Worm (Caenorhabditis elegans) whole organism, midembryonic: Measurements from ENCODE around the gene fbxb-11.

Experiments
- T22C8.4 ChIP-seq: fragments of 200-800 bp; sonication (Bioruptor generic); IDR thresholded peaks from 2 replicates; pipeline ENCODE4 v1.3.6; 2022; ENCODE audit warnings: missing genetic modification characterization, missing compliant biosample characterization
- cog-1 ChIP-seq: sonication (generic microtip); optimal IDR thresholded peaks from 2 replicates; lab custom pipeline; 2016; ENCODE audit warnings: missing genetic modification characterization, missing compliant biosample characterization
- flt-1 ChIP-seq: fragments of 200-800 bp; sonication (Bioruptor generic); IDR thresholded peaks from 2 replicates; pipeline ENCODE4 v1.3.6; 2022; ENCODE audit warnings: missing genetic modification characterization, missing compliant biosample characterization
- klf-2 ChIP-seq: fragments of 200-800 bp; sonication (Bioruptor generic); conservative IDR thresholded peaks from 2 replicates; pipeline ENCODE4 v1.3.6; 2022; ENCODE audit warnings: missing genetic modification reagents, missing genetic modification characterization, missing compliant biosample characterization
- med-1 ChIP-seq: sonication (generic microtip); optimal IDR thresholded peaks from 2 replicates; lab custom pipeline; 2017; ENCODE audit warnings: missing genetic modification characterization, mild to moderate bottlenecking, missing compliant biosample characterization, antibody characterized with exemption, missing genetic modification reagents; ENCODE audit not compliant: insufficient read depth
- ref-1 ChIP-seq: fragments of 200-800 bp; sonication (Bioruptor generic); conservative IDR thresholded peaks from 2 replicates; pipeline ENCODE4 v1.3.6; 2022; ENCODE audit warnings: missing genetic modification reagents, missing genetic modification characterization, missing compliant biosample characterization
- tab-1 ChIP-seq: fragments of 200-800 bp; sonication (Bioruptor generic); IDR thresholded peaks from 2 replicates; pipeline ENCODE4 v1.3.6; 2022; ENCODE audit warnings: missing genetic modification characterization, missing compliant biosample characterization
- ztf-23 ChIP-seq: fragments of 200-800 bp; sonication (Bioruptor generic); IDR thresholded peaks from 2 replicates; pipeline ENCODE4 v1.3.6; 2022; ENCODE audit warnings: missing genetic modification reagents, missing genetic modification characterization, missing compliant biosample characterization
- ztf-29 ChIP-seq: fragments of 200-800 bp; sonication (Bioruptor generic); IDR thresholded peaks from 2 replicates; pipeline ENCODE4 v1.3.6; 2022; ENCODE audit warnings: missing genetic modification reagents, missing genetic modification characterization, missing compliant biosample characterization

fbxb-11 gene

DNA sequence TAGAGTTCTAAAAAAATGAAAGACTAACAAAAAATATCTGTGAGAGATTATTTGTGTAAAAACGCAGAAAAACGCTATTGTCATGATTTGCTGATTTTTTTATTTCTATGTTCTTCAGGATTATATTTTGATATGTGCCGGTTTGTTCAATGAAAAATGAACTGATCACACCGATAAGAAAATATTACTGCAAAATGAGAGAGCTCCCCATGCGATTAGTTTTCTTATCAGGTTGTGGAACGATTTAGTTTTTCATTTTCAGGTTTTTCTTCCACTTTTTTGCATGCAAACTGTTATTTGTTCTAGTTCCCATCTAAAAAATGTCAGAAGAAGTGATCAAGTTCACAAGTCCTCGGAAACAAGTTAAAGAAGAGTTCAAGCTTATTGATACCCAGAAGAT lies 3.8 kb downstream of the fbxb-11 start, which contains the start of gene btb-9:
Gene btb-9 (plus strand): TSS at position 254 of the 400 bp plus-strand sequence.
- TF ChIP-seq ztf-23 (GFP tag; lab: Robert Waterston, UW) (no peak), T22C8.4 (GFP tag; lab: Robert Waterston, UW) (no peak), flt-1 (no peak), ztf-29 (GFP tag; lab: Robert Waterston, UW) (no peak), klf-2 (no peak), med-1 (GFP tag; lab: Kevin White, UChicago) (no peak), tab-1 (no peak), ref-1 (no peak), cog-1 (no peak)

DNA sequence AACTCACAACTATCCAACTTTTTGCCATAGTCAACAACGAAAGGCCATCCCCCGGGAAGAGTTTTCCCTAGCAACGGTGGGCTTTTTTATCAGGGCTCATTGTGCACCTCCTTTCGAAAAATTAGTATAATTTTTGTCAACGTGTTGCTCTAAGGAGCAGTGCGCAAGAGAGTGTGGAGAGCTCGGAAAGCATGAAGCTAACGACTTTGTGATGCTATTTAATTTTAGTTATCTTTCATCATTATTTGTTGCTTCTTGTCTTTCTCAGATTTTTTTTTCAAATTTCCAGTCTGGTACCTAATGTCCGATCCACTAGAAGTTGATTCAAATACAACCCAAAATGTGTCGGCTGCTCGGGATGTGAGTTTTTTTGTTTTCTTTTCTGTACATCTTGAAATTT lies 5.7 kb downstream of the fbxb-11 start, which contains the start of gene ceh-81:
Gene ceh-81 (plus strand): TSS at position 301 of the 400 bp plus-strand sequence.
- TF ChIP-seq tab-1 = no peak

DNA sequence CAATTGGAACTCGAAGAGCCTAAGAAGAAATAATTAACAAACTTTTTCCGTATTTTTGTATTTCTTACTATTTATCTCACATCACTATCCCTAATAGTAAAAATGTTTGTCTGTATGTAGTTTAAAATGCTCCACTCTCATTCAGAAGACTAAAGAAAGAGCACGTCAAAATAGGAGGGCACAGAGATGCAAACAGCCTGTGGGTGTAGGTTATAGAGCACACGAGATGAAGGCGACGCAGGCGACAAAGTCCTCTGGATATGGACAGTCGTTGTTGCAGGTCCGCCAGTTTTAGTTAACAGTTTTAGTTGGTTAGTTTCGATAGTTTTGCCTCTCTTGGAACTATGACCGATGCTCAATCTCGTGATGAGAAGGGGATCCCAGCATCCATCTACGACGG lies 7.5 kb downstream of the fbxb-11 start, which contains the start of gene ceh-82:
Gene ceh-82 (plus strand): TSS at position 301 of the 400 bp plus-strand sequence.
- TF ChIP-seq ztf-23 (GFP tag; lab: Robert Waterston, UW) = no peak

DNA sequence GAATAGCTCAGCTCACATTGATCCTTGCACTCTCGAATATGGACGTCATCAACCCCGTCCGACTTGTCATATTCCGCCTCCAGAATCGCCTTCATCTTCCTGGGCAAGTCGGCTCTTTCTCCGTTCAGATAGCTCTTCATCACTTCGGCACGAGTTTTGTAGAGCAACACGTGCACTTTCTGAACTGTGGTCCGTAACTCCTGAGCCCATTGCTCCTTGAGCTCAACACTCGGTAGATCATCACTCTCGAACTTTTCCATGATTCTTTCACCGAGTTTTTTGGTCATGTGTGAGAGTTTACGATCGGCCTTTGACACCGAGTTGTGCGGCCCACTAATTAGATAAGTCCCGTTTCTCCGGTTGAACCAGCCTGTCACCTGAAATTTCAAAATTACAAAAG lies 10.7 kb downstream of the fbxb-11 start:
- TF ChIP-seq cog-1 (no peak), klf-2 (no peak), med-1 (GFP tag; lab: Kevin White, UChicago) (no peak), T22C8.4 (GFP tag; lab: Robert Waterston, UW) (no peak), flt-1 (no peak), ztf-29 (GFP tag; lab: Robert Waterston, UW) (no peak), ztf-23 (GFP tag; lab: Robert Waterston, UW) (no peak), tab-1 (no peak), ref-1 (no peak)

DNA sequence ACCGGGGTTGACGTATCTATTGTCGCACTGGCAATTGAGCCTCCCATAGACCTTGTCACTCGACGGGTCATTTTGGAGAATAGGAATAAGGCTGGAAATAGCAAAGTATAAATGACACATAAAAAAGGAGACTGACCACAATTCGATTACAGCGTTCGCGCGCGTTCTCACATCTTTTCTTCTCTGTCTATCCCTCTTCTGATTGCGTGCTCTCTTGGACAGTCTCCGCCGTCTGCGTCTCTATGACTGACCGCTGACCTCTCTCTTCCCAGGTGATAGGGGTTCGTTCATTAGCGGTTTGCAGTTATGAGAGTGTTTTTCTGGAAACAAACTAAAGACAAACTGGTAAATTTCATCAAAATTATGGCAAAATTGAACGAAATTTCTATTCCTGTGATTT lies 11.9 kb downstream of the fbxb-11 start, which contains the start of gene ceh-83:
Gene ceh-83 (minus strand): TSS at position 181 of the 400 bp plus-strand sequence.
- TF ChIP-seq ztf-23 (GFP tag; lab: Robert Waterston, UW) (no peak), T22C8.4 (GFP tag; lab: Robert Waterston, UW) (no peak), tab-1 (no peak), ref-1 (no peak), flt-1 (no peak), cog-1 (no peak), ztf-29 (GFP tag; lab: Robert Waterston, UW) (no peak), med-1 (GFP tag; lab: Kevin White, UChicago) (no peak), klf-2 (no peak)

DNA sequence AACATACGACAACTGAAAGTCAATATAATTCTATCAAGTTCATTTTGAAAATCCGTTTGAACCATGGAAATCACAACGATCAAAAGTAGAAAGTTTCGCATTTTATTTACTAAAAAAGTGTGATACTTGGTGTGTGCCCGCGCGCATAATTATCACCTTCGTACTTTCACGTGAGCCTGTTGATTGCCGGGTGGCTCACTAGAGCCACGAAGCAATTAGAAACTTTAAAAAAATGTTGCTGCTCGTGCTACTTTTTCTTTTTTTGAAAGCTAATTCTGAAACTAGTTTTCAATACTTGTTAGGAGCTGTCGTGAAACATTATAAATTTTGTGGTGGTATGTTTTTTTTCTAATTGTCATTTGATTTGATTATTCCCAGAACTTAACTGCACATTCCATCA lies 14.4 kb downstream of the fbxb-11 start, which contains the start of the genes irld-9 and irld-33:
Gene irld-9 (minus strand): TSS at position 101 of the 400 bp plus-strand sequence.
Gene irld-33 (plus strand): TSS at position 209 of the 400 bp plus-strand sequence.
- TF ChIP-seq ztf-23 (GFP tag; lab: Robert Waterston, UW) = no peak
- TF ChIP-seq med-1 (GFP tag; lab: Kevin White, UChicago) = no peak
- no peak for TF ChIP-seq cog-1
- no peak for TF ChIP-seq tab-1
- no peak for TF ChIP-seq ztf-29 (GFP tag; lab: Robert Waterston, UW)

DNA sequence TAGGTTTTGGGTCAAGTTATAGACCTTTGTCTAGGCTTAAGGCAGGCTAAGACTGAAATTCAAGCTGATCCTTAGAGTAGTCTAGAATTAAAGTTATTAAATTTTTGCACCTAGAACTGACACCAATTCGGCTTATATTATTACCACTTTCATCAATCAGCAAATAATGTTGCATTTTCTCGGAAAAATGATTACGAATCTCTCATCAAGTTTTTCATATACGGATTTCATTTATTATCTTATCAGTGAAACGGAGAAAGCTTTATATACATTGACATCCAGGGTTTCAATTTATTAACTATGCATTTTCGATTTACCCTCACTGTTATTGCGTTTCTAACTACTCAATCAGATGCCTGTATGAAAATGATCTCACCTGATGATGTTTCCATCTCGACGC lies 16.8 kb downstream of the fbxb-11 start, which contains the start of gene K07G6.1:
Gene K07G6.1 (plus strand): TSS at position 301 of the 400 bp plus-strand sequence.
- TF ChIP-seq T22C8.4 (GFP tag; lab: Robert Waterston, UW) (no peak), tab-1 (no peak), klf-2 (no peak), flt-1 (no peak), med-1 (GFP tag; lab: Kevin White, UChicago) (no peak), ztf-29 (GFP tag; lab: Robert Waterston, UW) (no peak), ref-1 (no peak), cog-1 (no peak), ztf-23 (GFP tag; lab: Robert Waterston, UW) (no peak)

DNA sequence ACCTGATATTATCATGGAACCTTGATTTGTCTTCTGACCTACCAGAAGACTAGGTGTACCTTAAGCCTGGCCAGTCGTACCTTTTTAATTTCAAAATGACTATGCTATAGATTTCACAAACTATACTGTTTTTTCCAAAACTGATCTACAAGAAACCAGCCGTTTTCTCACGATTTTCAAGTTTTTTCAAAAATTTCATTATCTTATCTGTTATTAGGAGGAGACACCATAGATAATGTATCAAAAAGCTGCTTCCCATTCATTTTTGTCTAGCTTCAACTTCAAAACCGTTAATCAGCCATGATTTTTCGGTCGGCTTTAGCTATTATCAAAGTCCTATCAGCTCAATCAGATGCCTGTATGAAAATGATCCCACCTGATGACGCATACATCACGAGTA lies 18.1 kb downstream of the fbxb-11 start, which contains the start of gene F36H5.12:
Gene F36H5.12 (plus strand): TSS at position 301 of the 400 bp plus-strand sequence.
- TF ChIP-seq flt-1 (no peak), T22C8.4 (GFP tag; lab: Robert Waterston, UW) (no peak), ztf-23 (GFP tag; lab: Robert Waterston, UW) (no peak), ztf-29 (GFP tag; lab: Robert Waterston, UW) (no peak), ref-1 (no peak), cog-1 (no peak)

DNA sequence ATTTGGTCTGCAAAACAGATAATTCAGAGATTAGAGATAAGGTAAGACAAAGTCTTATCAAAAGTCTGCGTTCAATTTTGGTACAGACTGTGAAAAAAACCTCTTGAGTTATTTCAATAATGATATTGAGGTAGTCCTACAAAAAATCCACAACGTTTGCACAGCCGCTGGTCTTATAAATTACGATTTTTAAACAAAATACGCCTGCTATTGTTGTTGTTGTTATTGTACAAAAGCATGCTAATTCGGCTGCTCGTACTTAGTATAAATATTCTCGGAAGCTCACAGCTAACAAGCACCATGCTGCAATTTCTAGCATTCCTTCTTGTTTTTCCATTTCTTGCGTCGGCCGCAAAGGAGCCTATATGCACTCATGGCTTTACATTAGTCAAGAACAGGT lies 19.8 kb downstream of the fbxb-11 start, which contains the start of gene clec-19:
Gene clec-19 (plus strand): TSS at position 301 of the 400 bp plus-strand sequence.
- TF ChIP-seq ztf-23 (GFP tag; lab: Robert Waterston, UW) (no peak), ref-1 (no peak), tab-1 (no peak), med-1 (GFP tag; lab: Kevin White, UChicago) (no peak), cog-1 (no peak), ztf-29 (GFP tag; lab: Robert Waterston, UW) (no peak), flt-1 (no peak), klf-2 (no peak), T22C8.4 (GFP tag; lab: Robert Waterston, UW) (no peak)

DNA sequence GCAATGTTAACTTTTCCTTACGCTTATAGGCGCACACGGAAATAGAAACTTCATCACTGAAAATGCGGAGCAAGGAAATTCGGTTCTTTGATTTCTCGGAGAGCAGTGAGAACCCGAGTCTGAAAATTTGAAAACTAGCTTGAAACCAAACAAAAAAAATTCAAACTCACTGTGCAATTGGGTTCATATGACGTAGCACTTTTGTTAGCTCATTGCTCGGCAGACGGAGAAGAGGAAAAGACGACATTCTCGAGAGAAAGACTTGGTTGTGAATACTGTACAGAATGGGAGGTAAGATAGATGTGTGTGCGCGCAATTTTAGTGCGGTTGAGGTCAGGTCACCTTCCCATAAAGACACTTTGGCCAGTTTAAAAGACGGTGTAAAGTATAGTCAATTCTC lies 26.0 kb downstream of the fbxb-11 start, which contains the start of the genes F36H5.13 and F36H5.8:
Gene F36H5.13 (minus strand): TSS at position 101 of the 400 bp plus-strand sequence.
Gene F36H5.8 (minus strand): TSS at position 274 of the 400 bp plus-strand sequence.
- TF ChIP-seq med-1 (GFP tag; lab: Kevin White, UChicago) = no peak
- no peak for TF ChIP-seq ref-1
- no peak for TF ChIP-seq tab-1

DNA sequence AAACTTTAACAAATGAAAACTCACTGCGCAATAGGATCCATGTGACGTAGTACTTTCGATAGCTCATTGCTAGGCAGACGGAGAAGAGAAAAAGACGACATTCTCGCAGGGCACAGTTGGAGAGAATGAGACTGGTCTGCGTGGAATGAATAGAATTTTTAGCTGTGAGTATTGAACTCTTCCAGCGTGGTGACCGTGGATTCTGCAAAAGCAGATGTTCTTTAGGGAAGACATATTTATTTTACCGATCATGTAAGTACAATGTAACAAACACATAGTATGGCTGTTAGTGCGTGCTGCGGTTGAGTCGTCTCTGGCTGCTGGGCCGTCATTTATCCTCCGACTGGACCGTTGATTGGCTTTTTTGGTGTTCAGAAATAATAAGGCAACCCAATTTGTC lies 28.6 kb downstream of the fbxb-11 start, which contains the start of gene F36H5.9:
Gene F36H5.9 (minus strand): TSS at position 101 of the 400 bp plus-strand sequence.
- TF ChIP-seq ztf-23 (GFP tag; lab: Robert Waterston, UW) = no peak
- TF ChIP-seq klf-2 = no peak
- TF ChIP-seq T22C8.4 (GFP tag; lab: Robert Waterston, UW) = no peak
- TF ChIP-seq tab-1 = no peak
